Fruit fly (Drosophila melanogaster) whole organism, pupa: ENCODE results near the gene CG17646.

Experiments
- CG10348 ChIP-seq: fragments of 200-800 bp; sonication (Bioruptor generic); IDR thresholded peaks from 2 replicates; pipeline ENCODE4 v1.3.6; 2022; ENCODE audit warnings: missing biosample characterization, missing genetic modification characterization
- CG12605 ChIP-seq: fragments of 200-800 bp; sonication (Bioruptor generic); IDR thresholded peaks from 2 replicates; pipeline ENCODE4 v1.3.6; 2022; ENCODE audit warnings: missing biosample characterization, missing genetic modification characterization
- CG13204 ChIP-seq: fragments of 200-800 bp; sonication (Bioruptor generic); optimal IDR thresholded peaks from 2 replicates; lab custom pipeline; 2018; ENCODE audit warnings: missing biosample characterization, mild to moderate bottlenecking, missing genetic modification characterization, moderate library complexity
- CG14655 ChIP-seq: fragments of 200-800 bp; sonication (Bioruptor generic); optimal IDR thresholded peaks from 3 replicates; lab custom pipeline; 2017; ENCODE audit warnings: mild to moderate bottlenecking, missing biosample characterization, missing genetic modification reagents, missing genetic modification characterization
- CG15710 ChIP-seq: fragments of 200-800 bp; sonication (Bioruptor generic); optimal IDR thresholded peaks from 2 replicates; lab custom pipeline; 2018; ENCODE audit warnings: missing biosample characterization, mild to moderate bottlenecking, missing genetic modification characterization, moderate library complexity
- CG17806 ChIP-seq: fragments of 200-800 bp; sonication (Bioruptor generic); optimal IDR thresholded peaks from 2 replicates; lab custom pipeline; 2018; ENCODE audit warnings: missing biosample characterization, mild to moderate bottlenecking, missing genetic modification characterization, moderate library complexity
- CG32121 ChIP-seq: fragments of 200-800 bp; sonication (Bioruptor generic); IDR thresholded peaks from 2 replicates; pipeline ENCODE4 v1.3.6; 2022; ENCODE audit warnings: missing biosample characterization, missing genetic modification characterization
- CG34367 ChIP-seq: fragments of 200-800 bp; sonication (Bioruptor generic); optimal IDR thresholded peaks from 2 replicates; lab custom pipeline; 2018; ENCODE audit warnings: missing biosample characterization, mild to moderate bottlenecking, missing genetic modification characterization
- CG4496 ChIP-seq: fragments of 200-800 bp; sonication (Bioruptor generic); IDR thresholded peaks from 3 replicates; pipeline ENCODE4 v1.3.6; 2022; ENCODE audit warnings: missing biosample characterization, missing genetic modification characterization
- CG8159 ChIP-seq: fragments of 200-800 bp; sonication (Bioruptor generic); optimal IDR thresholded peaks from 3 replicates; lab custom pipeline; 2018; ENCODE audit warnings: missing biosample characterization, mild to moderate bottlenecking, missing genetic modification characterization, moderate library complexity
- CG8301 ChIP-seq: fragments of 200-800 bp; sonication (Bioruptor generic); optimal IDR thresholded peaks from 2 replicates; lab custom pipeline; 2018; ENCODE audit warnings: missing biosample characterization, mild to moderate bottlenecking, missing genetic modification characterization
- CG9948 ChIP-seq: fragments of 200-800 bp; sonication (Bioruptor generic); optimal IDR thresholded peaks from 2 replicates; lab custom pipeline; 2018; ENCODE audit warnings: missing biosample characterization, mild to moderate bottlenecking, missing genetic modification characterization, moderate library complexity
- D1 ChIP-seq: fragments of 200-800 bp; sonication (Bioruptor generic); optimal IDR thresholded peaks from 2 replicates; lab custom pipeline; 2018; ENCODE audit warnings: missing biosample characterization, mild to moderate bottlenecking, missing genetic modification characterization, moderate library complexity
- EcR ChIP-seq: fragments of 200-800 bp; sonication (Bioruptor generic); optimal IDR thresholded peaks from 3 replicates; lab custom pipeline; 2019; ENCODE audit warnings: missing biosample characterization, missing genetic modification characterization, mild to moderate bottlenecking, moderate library complexity, missing genetic modification reagents
- Ets98B ChIP-seq: fragments of 200-800 bp; sonication (Bioruptor generic); IDR thresholded peaks from 2 replicates; pipeline ENCODE4 v1.3.6; 2022; ENCODE audit warnings: missing biosample characterization, missing genetic modification characterization
- Pif1A ChIP-seq: fragments of 200-800 bp; sonication (Bioruptor generic); optimal IDR thresholded peaks from 3 replicates; lab custom pipeline; 2016; ENCODE audit warnings: missing biosample characterization, missing genetic modification characterization
- Pif1B ChIP-seq: fragments of 200-800 bp; sonication (Bioruptor generic); optimal IDR thresholded peaks from 3 replicates; lab custom pipeline; 2016; ENCODE audit warnings: missing biosample characterization, missing genetic modification characterization
- Snoo ChIP-seq: fragments of 200-800 bp; sonication (Bioruptor generic); optimal IDR thresholded peaks from 3 replicates; lab custom pipeline; 2017; ENCODE audit warnings: missing biosample characterization, mild to moderate bottlenecking, missing genetic modification characterization, inconsistent platforms
- fd96Ca ChIP-seq: fragments of 200-800 bp; sonication (Bioruptor generic); IDR thresholded peaks from 3 replicates; pipeline ENCODE4 v1.3.6; 2022; ENCODE audit warnings: missing biosample characterization, missing genetic modification characterization
- gl ChIP-seq: fragments of 200-800 bp; sonication (Bioruptor generic); optimal IDR thresholded peaks from 2 replicates; lab custom pipeline; 2018; ENCODE audit warnings: missing biosample characterization, mild to moderate bottlenecking, missing genetic modification characterization
- rn ChIP-seq: fragments of 200-800 bp; sonication (Bioruptor generic); IDR thresholded peaks from 2 replicates; pipeline ENCODE4 v1.3.6; 2022; ENCODE audit warnings: missing biosample characterization, missing genetic modification characterization

CG17646 gene

DNA sequence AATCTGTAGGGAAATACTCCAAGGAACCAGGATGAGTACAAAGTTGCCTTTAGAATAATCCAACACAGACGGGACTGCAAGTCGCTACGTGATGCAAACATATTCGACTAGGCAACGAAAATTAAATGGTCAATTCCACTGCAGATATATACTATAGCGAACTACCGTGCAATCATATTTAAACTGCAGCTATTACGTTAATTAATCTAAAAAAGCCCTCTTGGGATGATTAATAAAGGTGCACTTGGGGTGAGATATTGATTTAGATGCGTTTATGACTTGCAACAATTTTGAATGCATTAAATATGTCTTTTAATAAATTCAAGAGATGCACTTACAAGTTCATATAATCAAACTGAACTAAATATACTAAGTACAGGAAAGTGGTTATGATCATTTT, 59.4 kb downstream of the CG17646 start, which contains the start of gene Gr22c:
TSS of gene Gr22c (minus strand) at position 101 of the 400 bp plus-strand sequence.
- TF ChIP-seq CG32121 (GFP tag; lab: Robert Waterston, UW), result no peak
- no peak for TF ChIP-seq CG15710
- no peak for TF ChIP-seq CG12605
- TF ChIP-seq CG8301 (tag; lab: Kevin White, UChicago), result no peak
- TF ChIP-seq CG4496 (GFP tag; lab: Robert Waterston, UW), result no peak
- no peak for TF ChIP-seq D1 (tag; lab: Kevin White, UChicago)
- no peak for TF ChIP-seq rn
- no peak for TF ChIP-seq CG17806 (tag; lab: Kevin White, UChicago)
- no peak for TF ChIP-seq CG10348 (GFP tag; lab: Robert Waterston, UW)
- no peak for TF ChIP-seq fd96Ca (GFP tag; lab: Robert Waterston, UW)
- TF ChIP-seq Snoo (tag; lab: Kevin White, UChicago), result no peak
- no peak for TF ChIP-seq Pif1A
- no peak for TF ChIP-seq gl (tag; lab: Kevin White, UChicago)
- TF ChIP-seq CG8159 (tag; lab: Kevin White, UChicago), result no peak
- TF ChIP-seq Ets98B (GFP tag; lab: Robert Waterston, UW), result no peak

DNA sequence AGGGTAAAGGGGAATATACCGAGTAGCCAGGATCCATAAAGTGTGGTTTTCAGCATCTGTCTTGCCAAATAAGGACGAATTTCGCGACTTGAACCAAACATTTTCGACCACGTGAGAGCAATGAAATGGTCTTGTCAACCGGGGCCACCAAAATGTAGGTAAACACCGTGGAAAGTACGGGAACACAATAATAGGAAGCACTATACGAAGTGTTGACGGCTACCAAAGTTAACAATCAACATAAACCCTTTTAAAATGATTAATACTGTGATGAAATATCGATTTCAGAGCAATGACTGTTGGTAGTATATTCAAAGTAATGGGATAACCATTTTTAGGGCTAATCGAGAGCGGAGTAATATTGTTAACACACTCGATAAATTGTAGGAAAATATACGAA, 60.8 kb downstream of the CG17646 start, which contains the start of gene Gr22b:
TSS of gene Gr22b (minus strand) at position 101 of the 400 bp plus-strand sequence.
- TF ChIP-seq fd96Ca (GFP tag; lab: Robert Waterston, UW) (no peak), CG32121 (GFP tag; lab: Robert Waterston, UW) (no peak), CG13204 (GFP tag; lab: Kevin White, UChicago) (no peak), EcR (GFP tag; lab: Kevin White, UChicago) (no peak), CG14655 (GFP tag; lab: Kevin White, UChicago) (no peak), CG15710 (no peak), CG34367 (tag; lab: Kevin White, UChicago) (no peak), Pif1A (no peak), CG17806 (tag; lab: Kevin White, UChicago) (no peak), D1 (tag; lab: Kevin White, UChicago) (no peak), CG8159 (tag; lab: Kevin White, UChicago) (no peak), Pif1B (GFP tag; lab: Kevin White, UChicago) (no peak), gl (tag; lab: Kevin White, UChicago) (no peak), CG12605 (no peak), CG8301 (tag; lab: Kevin White, UChicago) (no peak), CG9948 (tag; lab: Kevin White, UChicago) (no peak)

dm6 chr2L:1794817-1795216, 62.5 kb downstream of the CG17646 start, which contains the start of gene Gr22a:
Gene Gr22a, minus strand, starts transcription at chr2L:1794917.
- TF ChIP-seq Ets98B (GFP tag; lab: Robert Waterston, UW), result no peak
- no peak for TF ChIP-seq CG15710
- TF ChIP-seq CG10348 (GFP tag; lab: Robert Waterston, UW), result no peak
